Worm (Caenorhabditis elegans) whole organism, young adult: ENCODE results near the gene grl-21.
A peak's percentile ranks its signal among the peaks of the same experiment; 100 is the strongest.

ENCODE experiments used
- C06A6.2 ChIP-seq: fragments of 200-800 bp; sonication (Bioruptor generic); conservative IDR thresholded peaks from 2 replicates; pipeline ENCODE4 v1.3.6; 2022; ENCODE audit warnings: missing genetic modification characterization, missing compliant biosample characterization
- D2030.7 ChIP-seq: fragments of 200-800 bp; sonication (Bioruptor generic); IDR thresholded peaks from 2 replicates; pipeline ENCODE4 v1.3.6; 2022; ENCODE audit warnings: missing genetic modification reagents, missing genetic modification characterization, missing compliant biosample characterization
- F23B12.7 ChIP-seq: sonication (generic microtip); optimal IDR thresholded peaks from 2 replicates; lab custom pipeline; 2017; ENCODE audit warnings: missing genetic modification characterization, mild to moderate bottlenecking, missing compliant biosample characterization, antibody characterized with exemption, moderate library complexity; ENCODE audit not compliant: insufficient read depth
- K11D2.4 ChIP-seq: fragments of 200-800 bp; sonication (Bioruptor generic); IDR thresholded peaks from 2 replicates; pipeline ENCODE4 v1.3.6; 2022; ENCODE audit warnings: missing genetic modification reagents, missing genetic modification characterization, missing compliant biosample characterization
- K12H6.12 ChIP-seq: fragments of 200-800 bp; sonication (Bioruptor generic); optimal IDR thresholded peaks from 2 replicates; lab custom pipeline; 2018; ENCODE audit warnings: mild to moderate bottlenecking, missing genetic modification characterization, missing compliant biosample characterization
- Y53F4B.3 ChIP-seq: fragments of 200-800 bp; sonication (Bioruptor generic); IDR thresholded peaks from 2 replicates; pipeline ENCODE4 v1.3.6; 2022; ENCODE audit warnings: missing genetic modification reagents, missing genetic modification characterization, missing compliant biosample characterization
- Y67H2A.10 ChIP-seq: fragments of 200-800 bp; sonication (Bioruptor generic); conservative IDR thresholded peaks from 2 replicates; pipeline ENCODE4 v1.3.6; 2022; ENCODE audit warnings: missing genetic modification reagents, missing genetic modification characterization, missing compliant biosample characterization
- ZK185.1 ChIP-seq: sonication (generic microtip); optimal IDR thresholded peaks from 2 replicates; lab custom pipeline; 2016; ENCODE audit warnings: mild to moderate bottlenecking, missing genetic modification characterization, missing compliant biosample characterization; ENCODE audit not compliant: poor library complexity, severe bottlenecking
- aptf-3 ChIP-seq: fragments of 200-800 bp; sonication (Bioruptor generic); IDR thresholded peaks from 2 replicates; pipeline ENCODE4 v1.3.6; 2022; ENCODE audit warnings: missing genetic modification characterization, missing compliant biosample characterization
- attf-3 ChIP-seq: fragments of 200-800 bp; sonication (Bioruptor generic); conservative IDR thresholded peaks from 2 replicates; pipeline ENCODE4 v1.3.6; 2022; ENCODE audit warnings: missing genetic modification reagents, missing genetic modification characterization, missing compliant biosample characterization
- bed-2 ChIP-seq: fragments of 200-800 bp; sonication (Bioruptor generic); IDR thresholded peaks from 2 replicates; pipeline ENCODE4 v1.3.6; 2022; ENCODE audit warnings: missing genetic modification reagents, missing genetic modification characterization, missing compliant biosample characterization
- dpl-1 ChIP-seq: fragments of 150-350 bp; optimal IDR thresholded peaks from 2 replicates; lab custom pipeline; 2014; ENCODE audit warnings: missing biosample characterization, missing genetic modification reagents, missing genetic modification characterization
- gei-17 ChIP-seq: fragments of 200-800 bp; sonication (Bioruptor generic); optimal IDR thresholded peaks from 2 replicates; lab custom pipeline; 2018; ENCODE audit warnings: mild to moderate bottlenecking, missing genetic modification characterization, missing compliant biosample characterization
- hrde-1 ChIP-seq: sonication (generic microtip); optimal IDR thresholded peaks from 2 replicates; lab custom pipeline; 2016; ENCODE audit warnings: missing genetic modification characterization, mild to moderate bottlenecking, missing compliant biosample characterization, moderate library complexity, missing genotype, missing genetic modification reagents, borderline replicate concordance
- lin-26 ChIP-seq: fragments of 200-800 bp; sonication (Bioruptor generic); IDR thresholded peaks from 2 replicates; pipeline ENCODE4 v1.3.6; 2022; ENCODE audit warnings: missing genetic modification reagents, missing genetic modification characterization, missing compliant biosample characterization
- lin-40 ChIP-seq: sonication (generic microtip); optimal IDR thresholded peaks from 2 replicates; lab custom pipeline; 2016; ENCODE audit warnings: missing genetic modification characterization, mild to moderate bottlenecking, missing compliant biosample characterization, missing genotype, missing genetic modification reagents
- lir-1 ChIP-seq: fragments of 200-800 bp; sonication (Bioruptor generic); conservative IDR thresholded peaks from 2 replicates; pipeline ENCODE4 v1.3.6; 2022; ENCODE audit warnings: missing genetic modification reagents, missing genetic modification characterization, missing compliant biosample characterization
- madf-6 ChIP-seq: fragments of 200-800 bp; sonication (Bioruptor generic); IDR thresholded peaks from 2 replicates; pipeline ENCODE4 v1.3.6; 2022; ENCODE audit warnings: missing genetic modification reagents, missing genetic modification characterization, missing compliant biosample characterization
- mes-4 ChIP-seq: sonication (generic microtip); optimal IDR thresholded peaks from 2 replicates; lab custom pipeline; 2016; ENCODE audit warnings: missing genotype, missing genetic modification characterization, missing compliant biosample characterization
- mxl-1 ChIP-seq: sonication (generic microtip); optimal IDR thresholded peaks from 2 replicates; lab custom pipeline; 2016; ENCODE audit warnings: missing genetic modification characterization, missing compliant biosample characterization
- nfyb-1 ChIP-seq: fragments of 200-800 bp; sonication (Bioruptor generic); IDR thresholded peaks from 2 replicates; pipeline ENCODE4 v1.3.6; 2022; ENCODE audit warnings: missing genetic modification reagents, missing genetic modification characterization, missing compliant biosample characterization
- rcor-1 ChIP-seq: fragments of 200-800 bp; sonication (Bioruptor generic); IDR thresholded peaks from 2 replicates; pipeline ENCODE4 v1.3.6; 2022; ENCODE audit warnings: missing genetic modification reagents, missing genetic modification characterization, missing compliant biosample characterization
- sdz-38 ChIP-seq: sonication (generic microtip); optimal IDR thresholded peaks from 2 replicates; lab custom pipeline; 2016; ENCODE audit warnings: missing genotype, missing genetic modification characterization, missing compliant biosample characterization
- snpc-1.3 ChIP-seq: sonication (generic microtip); optimal IDR thresholded peaks from 2 replicates; lab custom pipeline; 2017; ENCODE audit warnings: missing genetic modification characterization, mild to moderate bottlenecking, missing compliant biosample characterization, antibody characterized with exemption, moderate library complexity, missing genotype, missing genetic modification reagents; ENCODE audit not compliant: insufficient read depth
- somi-1 ChIP-seq: fragments of 200-800 bp; sonication (Bioruptor generic); optimal IDR thresholded peaks from 2 replicates; lab custom pipeline; 2018; ENCODE audit warnings: mild to moderate bottlenecking, missing genetic modification characterization, missing compliant biosample characterization
- unc-130 ChIP-seq: sonication (generic microtip); optimal IDR thresholded peaks from 2 replicates; lab custom pipeline; 2016; ENCODE audit warnings: missing genetic modification reagents, missing genetic modification characterization, missing compliant biosample characterization
- xnd-1 ChIP-seq: sonication (generic microtip); optimal IDR thresholded peaks from 2 replicates; lab custom pipeline; 2016; ENCODE audit warnings: missing genotype, missing genetic modification reagents, missing genetic modification characterization, missing compliant biosample characterization
- ztf-18 ChIP-seq: sonication (generic microtip); optimal IDR thresholded peaks from 2 replicates; lab custom pipeline; 2016; ENCODE audit warnings: missing genotype, mild to moderate bottlenecking, missing genetic modification characterization, missing compliant biosample characterization
- ztf-22 ChIP-seq: fragments of 200-800 bp; sonication (Bioruptor generic); optimal IDR thresholded peaks from 2 replicates; lab custom pipeline; 2018; ENCODE audit warnings: mild to moderate bottlenecking, missing genetic modification characterization, moderate library complexity, missing compliant biosample characterization
- ztf-26 ChIP-seq: sonication (generic microtip); optimal IDR thresholded peaks from 2 replicates; lab custom pipeline; 2017; ENCODE audit warnings: missing genetic modification characterization, missing compliant biosample characterization
- ztf-28 ChIP-seq: fragments of 200-800 bp; sonication (Bioruptor generic); IDR thresholded peaks from 2 replicates; pipeline ENCODE4 v1.3.6; 2022; ENCODE audit warnings: missing genetic modification reagents, missing genetic modification characterization, missing compliant biosample characterization

grl-21 gene

ce11 chrIV:10778582-10778981, 41.3 kb downstream of the grl-21 start:
- TF ChIP-seq snpc-1.3: no peak
- peak; percentile 21; the same call in 1 of the 2 replicates for TF ChIP-seq nfyb-1 (GFP tag; lab: Robert Waterston, UW)
- TF ChIP-seq ztf-22 (GFP tag; lab: Kevin White, UChicago): no peak
- no peak for TF ChIP-seq unc-130
- TF ChIP-seq ztf-26 (tag; lab: Kevin White, UChicago): peak; percentile 11
- TF ChIP-seq K12H6.12 (tag; lab: Kevin White, UChicago): no peak
- TF ChIP-seq ZK185.1 (tag; lab: Kevin White, UChicago): peak; percentile 6
- TF ChIP-seq, all 124 proteins: peak for 3

- TF ChIP-seq nfyb-1 (GFP tag; lab: Robert Waterston, UW) (0 out of 2 replicates have a peak, but pooled peaks have one; percentile 11), Y53F4B.3 (GFP tag; lab: Robert Waterston, UW) (no peak)
Measured at ce11 chrIV:10779328-10779727, 42.1 kb downstream of the grl-21 start.

- no peak for TF ChIP-seq C06A6.2 (GFP tag; lab: Robert Waterston, UW)
- no peak for TF ChIP-seq K11D2.4 (GFP tag; lab: Robert Waterston, UW)
- TF ChIP-seq aptf-3 (GFP tag; lab: Robert Waterston, UW): no peak
- TF ChIP-seq, all 124 proteins: peak for 0
Measured at ce11 chrIV:10780583-10780982, 43.3 kb downstream of the grl-21 start, which contains the start of gene swt-3. swt-3 (minus strand) TSS chrIV:10780683.

ce11 chrIV:10781346-10781745, 44.1 kb downstream of the grl-21 start:
- TF ChIP-seq gei-17 (GFP tag; lab: Kevin White, UChicago): no peak
- TF ChIP-seq hrde-1 (tag; lab: Kevin White, UChicago): no peak
- TF ChIP-seq Y67H2A.10: no peak
- no peak for TF ChIP-seq lin-26 (GFP tag; lab: Robert Waterston, UW)
- no peak for TF ChIP-seq madf-6 (GFP tag; lab: Robert Waterston, UW)
- no peak for TF ChIP-seq F23B12.7 (tag; lab: Kevin White, UChicago)
- TF ChIP-seq ztf-28 (GFP tag; lab: Robert Waterston, UW): no peak
- TF ChIP-seq bed-2 (GFP tag; lab: Robert Waterston, UW): no peak
- no peak for TF ChIP-seq mes-4 (tag; lab: Kevin White, UChicago)
- no peak for TF ChIP-seq lir-1
- TF ChIP-seq sdz-38 (tag; lab: Kevin White, UChicago): no peak
- no peak for TF ChIP-seq somi-1
- no peak for TF ChIP-seq rcor-1
- no peak for TF ChIP-seq mxl-1
- TF ChIP-seq attf-3 (GFP tag; lab: Robert Waterston, UW): no peak
- no peak for TF ChIP-seq xnd-1
- no peak for TF ChIP-seq D2030.7
- no peak for TF ChIP-seq dpl-1 (GFP tag; lab: Kevin White, UChicago)
- TF ChIP-seq, all 124 proteins: peak for 0

- TF ChIP-seq ztf-22 (GFP tag; lab: Kevin White, UChicago) (no peak), lin-40 (tag; lab: Kevin White, UChicago) (peak; percentile 32), unc-130 (no peak), ztf-26 (tag; lab: Kevin White, UChicago) (peak; percentile 57), ztf-18 (tag; lab: Kevin White, UChicago) (no peak)
Measured at ce11 chrIV:10782014-10782413, 44.7 kb downstream of the grl-21 start.
